Worm (Caenorhabditis elegans) whole organism, mixed stage, embryonic: ENCODE data around the gene pipp-4P.

ENCODE experiments used
- M03D4.4 ChIP-seq: sonication (generic microtip); optimal IDR thresholded peaks from 2 replicates; lab custom pipeline; 2017; ENCODE audit warnings: mild to moderate bottlenecking, missing genetic modification characterization, missing compliant biosample characterization
- bed-3 ChIP-seq: fragments of 200-800 bp; sonication (Bioruptor generic); optimal IDR thresholded peaks from 3 replicates; lab custom pipeline; 2018; ENCODE audit warnings: mild to moderate bottlenecking, missing genetic modification characterization, moderate library complexity, missing compliant biosample characterization
- blmp-1 ChIP-seq: fragments of 150-350 bp; optimal IDR thresholded peaks from 2 replicates; lab custom pipeline; 2014; ENCODE audit warnings: missing biosample characterization, missing genetic modification characterization
- ceh-39 ChIP-seq: fragments of 150-350 bp; optimal IDR thresholded peaks from 2 replicates; lab custom pipeline; 2014; ENCODE audit warnings: missing biosample characterization, missing genetic modification characterization
- ceh-43 ChIP-seq: fragments of 200-800 bp; sonication (Bioruptor generic); optimal IDR thresholded peaks from 2 replicates; lab custom pipeline; 2018; ENCODE audit warnings: mild to moderate bottlenecking, missing genetic modification characterization, moderate library complexity, missing compliant biosample characterization
- ceh-83 ChIP-seq: fragments of 200-800 bp; sonication (Bioruptor generic); optimal IDR thresholded peaks from 2 replicates; lab custom pipeline; 2018; ENCODE audit warnings: mild to moderate bottlenecking, missing genetic modification characterization, missing compliant biosample characterization
- ces-1 ChIP-seq: fragments of 150-350 bp; optimal IDR thresholded peaks from 2 replicates; lab custom pipeline; 2014; ENCODE audit warnings: missing biosample characterization, missing genetic modification reagents, missing genetic modification characterization
- cnd-1 ChIP-seq: fragments of 200-800 bp; sonication (Bioruptor generic); optimal IDR thresholded peaks from 2 replicates; lab custom pipeline; 2018; ENCODE audit warnings: mild to moderate bottlenecking, missing genetic modification characterization, missing compliant biosample characterization
- drap-1 ChIP-seq: fragments of 200-800 bp; sonication (Bioruptor generic); optimal IDR thresholded peaks from 3 replicates; lab custom pipeline; 2018; ENCODE audit warnings: mild to moderate bottlenecking, missing genetic modification characterization, missing compliant biosample characterization
- elt-1 ChIP-seq: sonication (generic microtip); optimal IDR thresholded peaks from 2 replicates; lab custom pipeline; 2017; ENCODE audit warnings: missing genetic modification characterization, mild to moderate bottlenecking, missing compliant biosample characterization, antibody characterized with exemption, moderate library complexity, borderline replicate concordance; ENCODE audit not compliant: insufficient read depth
- elt-3 ChIP-seq: fragments of 150-350 bp; optimal IDR thresholded peaks from 2 replicates; lab custom pipeline; 2014; ENCODE audit warnings: missing biosample characterization, missing genetic modification characterization
- flh-1 ChIP-seq: fragments of 200-800 bp; sonication (Bioruptor generic); optimal IDR thresholded peaks from 2 replicates; lab custom pipeline; 2018; ENCODE audit warnings: mild to moderate bottlenecking, missing genetic modification characterization, moderate library complexity, missing compliant biosample characterization
- ham-2 ChIP-seq: fragments of 200-800 bp; sonication (Bioruptor generic); optimal IDR thresholded peaks from 2 replicates; lab custom pipeline; 2018; ENCODE audit warnings: mild to moderate bottlenecking, missing genetic modification characterization, missing compliant biosample characterization
- hlh-1 ChIP-seq: fragments of 150-350 bp; optimal IDR thresholded peaks from 2 replicates; lab custom pipeline; 2014; ENCODE audit warnings: missing biosample characterization, missing genetic modification reagents, missing genetic modification characterization
- lin-13 ChIP-seq: fragments of 150-350 bp; optimal IDR thresholded peaks from 2 replicates; lab custom pipeline; 2014; ENCODE audit warnings: missing biosample characterization, missing genetic modification characterization
- lin-32 ChIP-seq: fragments of 200-800 bp; sonication (Bioruptor generic); optimal IDR thresholded peaks from 2 replicates; lab custom pipeline; 2018; ENCODE audit warnings: mild to moderate bottlenecking, missing genetic modification characterization, missing compliant biosample characterization
- lsy-2 ChIP-seq: fragments of 150-350 bp; optimal IDR thresholded peaks from 2 replicates; lab custom pipeline; 2014; ENCODE audit warnings: missing biosample characterization, missing genetic modification characterization
- mab-5 ChIP-seq: fragments of 150-350 bp; optimal IDR thresholded peaks from 2 replicates; lab custom pipeline; 2014; ENCODE audit warnings: missing biosample characterization, missing genetic modification characterization
- mep-1 ChIP-seq: fragments of 150-350 bp; optimal IDR thresholded peaks from 2 replicates; lab custom pipeline; 2017; ENCODE audit warnings: missing biosample characterization, missing genetic modification reagents, missing genetic modification characterization, inconsistent platforms
- mls-2 ChIP-seq: sonication (generic microtip); optimal IDR thresholded peaks from 2 replicates; lab custom pipeline; 2016; ENCODE audit warnings: mild to moderate bottlenecking, missing genetic modification characterization, moderate library complexity, missing compliant biosample characterization
- nhr-12 ChIP-seq: fragments of 150-350 bp; optimal IDR thresholded peaks from 2 replicates; lab custom pipeline; 2014; ENCODE audit warnings: missing biosample characterization, missing genetic modification characterization
- nhr-2 ChIP-seq: fragments of 150-350 bp; optimal IDR thresholded peaks from 2 replicates; lab custom pipeline; 2014; ENCODE audit warnings: missing biosample characterization, missing genetic modification characterization
- nhr-237 ChIP-seq: fragments of 150-350 bp; optimal IDR thresholded peaks from 2 replicates; lab custom pipeline; 2014; ENCODE audit warnings: missing biosample characterization, missing genetic modification characterization
- nhr-76 ChIP-seq: sonication (generic microtip); optimal IDR thresholded peaks from 2 replicates; lab custom pipeline; 2017; ENCODE audit warnings: missing biosample characterization, missing genetic modification characterization
- pha-4 ChIP-seq: fragments of 150-350 bp; optimal IDR thresholded peaks from 2 replicates; lab custom pipeline; 2018; ENCODE audit warnings: missing biosample characterization, missing genetic modification reagents, missing genetic modification characterization
- sem-2 ChIP-seq: fragments of 200-800 bp; sonication (Bioruptor generic); optimal IDR thresholded peaks from 2 replicates; lab custom pipeline; 2018; ENCODE audit warnings: mild to moderate bottlenecking, missing genetic modification characterization, missing compliant biosample characterization
- snpc-4 ChIP-seq: fragments of 150-350 bp; optimal IDR thresholded peaks from 2 replicates; lab custom pipeline; 2014; ENCODE audit warnings: missing biosample characterization, missing genetic modification characterization
- sptf-1 ChIP-seq: sonication (generic microtip); optimal IDR thresholded peaks from 2 replicates; lab custom pipeline; 2017; ENCODE audit warnings: mild to moderate bottlenecking, missing genetic modification characterization, moderate library complexity, missing compliant biosample characterization
- tbx-8 ChIP-seq: fragments of 200-800 bp; sonication (Bioruptor generic); optimal IDR thresholded peaks from 2 replicates; lab custom pipeline; 2018; ENCODE audit warnings: mild to moderate bottlenecking, missing genetic modification characterization, moderate library complexity, missing compliant biosample characterization
- unc-120 ChIP-seq: sonication (generic microtip); optimal IDR thresholded peaks from 2 replicates; lab custom pipeline; 2017; ENCODE audit warnings: missing genetic modification characterization, missing compliant biosample characterization; ENCODE audit not compliant: poor library complexity, severe bottlenecking
- unc-39 ChIP-seq: fragments of 150-350 bp; optimal IDR thresholded peaks from 2 replicates; lab custom pipeline; 2014; ENCODE audit warnings: missing biosample characterization, missing genetic modification characterization
- unc-62 ChIP-seq: fragments of 150-350 bp; optimal IDR thresholded peaks from 2 replicates; lab custom pipeline; 2014; ENCODE audit warnings: missing biosample characterization, missing genetic modification reagents, missing genetic modification characterization
- zip-8 ChIP-seq: fragments of 150-350 bp; optimal IDR thresholded peaks from 2 replicates; lab custom pipeline; 2014; ENCODE audit warnings: missing biosample characterization, missing genetic modification characterization
- ztf-11 ChIP-seq: fragments of 150-350 bp; optimal IDR thresholded peaks from 2 replicates; lab custom pipeline; 2014; ENCODE audit warnings: missing biosample characterization, missing genetic modification characterization

pipp-4P gene

ce11 chrIII:2818980-2819379 lies at the start of gene pipp-4P:
pipp-4P (plus strand) TSS chrIII:2819280.
- TF ChIP-seq drap-1 (no peak), nhr-2 (tag; lab: Kevin White, UChicago) (no peak), sem-2 (no peak)

- TF ChIP-seq nhr-76 (tag; lab: Kevin White, UChicago) (no peak), mab-5 (no peak)
Observed at ce11 chrIII:2770752-2771151, 48.3 kb upstream of the pipp-4P start.

- TF ChIP-seq nhr-12 (no peak), blmp-1 (tag; lab: Kevin White, UChicago) (no peak), ceh-83 (GFP tag; lab: Kevin White, UChicago) (no peak), unc-39 (no peak), nhr-237 (no peak)
- TF ChIP-seq, all 35 proteins: peak for 0
Observed at ce11 chrIII:2778655-2779054, 40.4 kb upstream of the pipp-4P start, which contains the start of gene laf-1. laf-1 (minus strand) TSS chrIII:2779053.

- TF ChIP-seq ces-1 (GFP tag; lab: Kevin White, UChicago) (peak; percentile 17), lin-32 (no peak), sem-2 (no peak), flh-1 (GFP tag; lab: Kevin White, UChicago) (no peak), mep-1 (no peak), lsy-2 (tag; lab: Kevin White, UChicago) (no peak)
Observed at ce11 chrIII:2780283-2780682, 38.8 kb upstream of the pipp-4P start.

ce11 chrIII:2780793-2781192 lies 38.3 kb upstream of the pipp-4P start, which contains the start of gene Y71H2AM.6:
Y71H2AM.6 (plus strand) TSS chrIII:2781056.
- TF ChIP-seq ces-1 (GFP tag; lab: Kevin White, UChicago) (peak; percentile 79), nhr-237 (peak; percentile 21), elt-1 (no peak), lsy-2 (tag; lab: Kevin White, UChicago) (peak; percentile 98), nhr-12 (no peak), sem-2 (no peak), unc-39 (no peak)

- no peak for TF ChIP-seq nhr-2 (tag; lab: Kevin White, UChicago)
- no peak for TF ChIP-seq ceh-39 (tag; lab: Kevin White, UChicago)
- TF ChIP-seq mab-5: no peak
- no peak for TF ChIP-seq nhr-237
- TF ChIP-seq drap-1: no peak
- TF ChIP-seq flh-1 (GFP tag; lab: Kevin White, UChicago): no peak
- no peak for TF ChIP-seq elt-3 (tag; lab: Kevin White, UChicago)
- TF ChIP-seq zip-8: no peak
- TF ChIP-seq ceh-83 (GFP tag; lab: Kevin White, UChicago): no peak
- no peak for TF ChIP-seq sem-2
- TF ChIP-seq tbx-8 (GFP tag; lab: Kevin White, UChicago): no peak
- no peak for TF ChIP-seq unc-39
- TF ChIP-seq bed-3: no peak
- no peak for TF ChIP-seq lin-32
- TF ChIP-seq lsy-2 (tag; lab: Kevin White, UChicago): no peak
- no peak for TF ChIP-seq ham-2 (GFP tag; lab: Kevin White, UChicago)
- no peak for TF ChIP-seq cnd-1 (tag; lab: Kevin White, UChicago)
- TF ChIP-seq unc-120: no peak
Observed at ce11 chrIII:2781833-2782232, 37.2 kb upstream of the pipp-4P start.

ce11 chrIII:2785840-2786239 lies 33.2 kb upstream of the pipp-4P start, which contains the start of gene Y71H2AM.20:
Y71H2AM.20 (minus strand) TSS chrIII:2785948.
- peak; percentile 15 for TF ChIP-seq elt-3 (tag; lab: Kevin White, UChicago)
- TF ChIP-seq unc-62: peak; percentile 51
- TF ChIP-seq ceh-83 (GFP tag; lab: Kevin White, UChicago): no peak
- peak; percentile 77 for TF ChIP-seq cnd-1 (tag; lab: Kevin White, UChicago)
- peak; percentile 3 for TF ChIP-seq elt-1
- peak; percentile 92 for TF ChIP-seq ceh-39 (tag; lab: Kevin White, UChicago)
- TF ChIP-seq tbx-8 (GFP tag; lab: Kevin White, UChicago): no peak
- TF ChIP-seq nhr-2 (tag; lab: Kevin White, UChicago): peak; percentile 27
- no peak for TF ChIP-seq zip-8
- peak; percentile 96 for TF ChIP-seq nhr-237
- TF ChIP-seq blmp-1 (tag; lab: Kevin White, UChicago): peak; percentile 46
- TF ChIP-seq pha-4 (tag; lab: Kevin White, UChicago): peak; percentile 89
- TF ChIP-seq ces-1 (GFP tag; lab: Kevin White, UChicago): peak; percentile 89
- TF ChIP-seq lsy-2 (tag; lab: Kevin White, UChicago): peak; percentile 93
- TF ChIP-seq ztf-11 (tag; lab: Kevin White, UChicago): peak; percentile 77
- TF ChIP-seq mep-1: peak; percentile 100
- peak; percentile 20 for TF ChIP-seq lin-32
- TF ChIP-seq sptf-1 (tag; lab: Kevin White, UChicago): peak; percentile 88
- TF ChIP-seq nhr-76 (tag; lab: Kevin White, UChicago): no peak
- peak; percentile 67 for TF ChIP-seq mab-5
- TF ChIP-seq flh-1 (GFP tag; lab: Kevin White, UChicago): no peak
- TF ChIP-seq unc-39: no peak
- TF ChIP-seq drap-1: peak; percentile 79
- no peak for TF ChIP-seq sem-2
- TF ChIP-seq snpc-4: no peak
- peak; percentile 79 for TF ChIP-seq hlh-1 (tag; lab: Kevin White, UChicago)
- peak; percentile 98 for TF ChIP-seq lin-13 (tag; lab: Kevin White, UChicago)
- peak; percentile 60 for TF ChIP-seq ceh-43 (GFP tag; lab: Kevin White, UChicago)
- TF ChIP-seq bed-3: no peak
- peak; percentile 80 for TF ChIP-seq mls-2 (tag; lab: Kevin White, UChicago)
- peak; percentile 65 for TF ChIP-seq M03D4.4 (tag; lab: Kevin White, UChicago)
- peak; percentile 56 for TF ChIP-seq unc-120
- no peak for TF ChIP-seq ham-2 (GFP tag; lab: Kevin White, UChicago)
